Worm (Caenorhabditis elegans) whole organism, midembryonic: ENCODE measurements around the gene F53A2.9.

Experiments
- T22C8.4 ChIP-seq: fragments of 200-800 bp; sonication (Bioruptor generic); IDR thresholded peaks from 2 replicates; pipeline ENCODE4 v1.3.6; 2022; ENCODE audit warnings: missing genetic modification characterization, missing compliant biosample characterization
- cog-1 ChIP-seq: sonication (generic microtip); optimal IDR thresholded peaks from 2 replicates; lab custom pipeline; 2016; ENCODE audit warnings: missing genetic modification characterization, missing compliant biosample characterization
- flt-1 ChIP-seq: fragments of 200-800 bp; sonication (Bioruptor generic); IDR thresholded peaks from 2 replicates; pipeline ENCODE4 v1.3.6; 2022; ENCODE audit warnings: missing genetic modification characterization, missing compliant biosample characterization
- klf-2 ChIP-seq: fragments of 200-800 bp; sonication (Bioruptor generic); conservative IDR thresholded peaks from 2 replicates; pipeline ENCODE4 v1.3.6; 2022; ENCODE audit warnings: missing genetic modification reagents, missing genetic modification characterization, missing compliant biosample characterization
- med-1 ChIP-seq: sonication (generic microtip); optimal IDR thresholded peaks from 2 replicates; lab custom pipeline; 2017; ENCODE audit warnings: missing genetic modification characterization, mild to moderate bottlenecking, missing compliant biosample characterization, antibody characterized with exemption, missing genetic modification reagents; ENCODE audit not compliant: insufficient read depth
- ref-1 ChIP-seq: fragments of 200-800 bp; sonication (Bioruptor generic); conservative IDR thresholded peaks from 2 replicates; pipeline ENCODE4 v1.3.6; 2022; ENCODE audit warnings: missing genetic modification reagents, missing genetic modification characterization, missing compliant biosample characterization
- tab-1 ChIP-seq: fragments of 200-800 bp; sonication (Bioruptor generic); IDR thresholded peaks from 2 replicates; pipeline ENCODE4 v1.3.6; 2022; ENCODE audit warnings: missing genetic modification characterization, missing compliant biosample characterization
- ztf-23 ChIP-seq: fragments of 200-800 bp; sonication (Bioruptor generic); IDR thresholded peaks from 2 replicates; pipeline ENCODE4 v1.3.6; 2022; ENCODE audit warnings: missing genetic modification reagents, missing genetic modification characterization, missing compliant biosample characterization
- ztf-29 ChIP-seq: fragments of 200-800 bp; sonication (Bioruptor generic); IDR thresholded peaks from 2 replicates; pipeline ENCODE4 v1.3.6; 2022; ENCODE audit warnings: missing genetic modification reagents, missing genetic modification characterization, missing compliant biosample characterization

- TF ChIP-seq tab-1 (no peak), ztf-29 (no peak), med-1 (GFP tag; lab: Kevin White, UChicago) (no peak), T22C8.4 (GFP tag; lab: Robert Waterston, UW) (no peak), ztf-23 (no peak), klf-2 (no peak), flt-1 (GFP tag; lab: Robert Waterston, UW) (no peak), cog-1 (tag; lab: Kevin White, UChicago) (no peak), ref-1 (GFP tag; lab: Robert Waterston, UW) (no peak)
Observed at ce11 chrIII:13322578-13322977, 36.6 kb downstream of the F53A2.9 start, which contains the start of gene F53A2.11.
